Worm (Caenorhabditis elegans) whole organism, late embryonic: ENCODE data around the gene T14B4.19.

Experiments
- ama-1 ChIP-seq: fragments of 150-350 bp; optimal IDR thresholded peaks from 2 replicates; lab custom pipeline; 2014
- ceh-48 ChIP-seq: sonication (generic microtip); optimal IDR thresholded peaks from 2 replicates; lab custom pipeline; 2016; ENCODE audit warnings: missing genetic modification characterization, inconsistent platforms, missing compliant biosample characterization
- che-1 ChIP-seq: sonication (generic microtip); optimal IDR thresholded peaks from 2 replicates; lab custom pipeline; 2016; ENCODE audit warnings: mild to moderate bottlenecking, missing genetic modification characterization, missing compliant biosample characterization
- hlh-6 ChIP-seq: sonication (generic microtip); optimal IDR thresholded peaks from 2 replicates; lab custom pipeline; 2016; ENCODE audit warnings: missing genotype, missing genetic modification characterization, missing compliant biosample characterization
- tbx-7 ChIP-seq: sonication (generic microtip); optimal IDR thresholded peaks from 2 replicates; lab custom pipeline; 2016; ENCODE audit warnings: missing genotype, missing genetic modification characterization, missing compliant biosample characterization

ce11 chrII:6698784-6699183 lies 13.9 kb downstream of the T14B4.19 start, which contains the start of gene C18H9.1:
- TF ChIP-seq che-1 (no peak), hlh-6 (no peak), ama-1 (lab: Kevin White, UChicago) (no peak), ceh-48 (tag; lab: Kevin White, UChicago) (no peak), tbx-7 (no peak)
